Worm (Caenorhabditis elegans) whole organism, L2 larva: ENCODE results near the gene cest-1.2.

Experiments used
- elt-3 ChIP-seq: sonication (generic microtip); optimal IDR thresholded peaks from 2 replicates; lab custom pipeline; 2017; ENCODE audit warnings: missing biosample characterization, missing genetic modification characterization
- lsy-2 ChIP-seq, 2 experiments: fragments of 150-350 bp in 1 of 2; sonication (generic microtip) in 1 of 2; optimal IDR thresholded peaks; 2 replicates each; lab custom pipeline; 2014 to 2017; ENCODE audit warnings: missing biosample characterization in 2 of 2, missing genetic modification characterization in 2 of 2
- nhr-21 ChIP-seq: fragments of 150-350 bp; optimal IDR thresholded peaks from 2 replicates; lab custom pipeline; 2014; ENCODE audit warnings: missing biosample characterization, missing genetic modification characterization
- nhr-77 ChIP-seq: fragments of 150-350 bp; optimal IDR thresholded peaks from 2 replicates; lab custom pipeline; 2014; ENCODE audit warnings: missing biosample characterization, missing genetic modification characterization
- unc-62 ChIP-seq: fragments of 150-350 bp; optimal IDR thresholded peaks from 2 replicates; lab custom pipeline; 2014; ENCODE audit warnings: missing biosample characterization, missing genetic modification reagents, missing genetic modification characterization
- zag-1 ChIP-seq: fragments of 150-350 bp; optimal IDR thresholded peaks from 2 replicates; lab custom pipeline; 2014; ENCODE audit warnings: missing biosample characterization, missing genetic modification characterization

DNA sequence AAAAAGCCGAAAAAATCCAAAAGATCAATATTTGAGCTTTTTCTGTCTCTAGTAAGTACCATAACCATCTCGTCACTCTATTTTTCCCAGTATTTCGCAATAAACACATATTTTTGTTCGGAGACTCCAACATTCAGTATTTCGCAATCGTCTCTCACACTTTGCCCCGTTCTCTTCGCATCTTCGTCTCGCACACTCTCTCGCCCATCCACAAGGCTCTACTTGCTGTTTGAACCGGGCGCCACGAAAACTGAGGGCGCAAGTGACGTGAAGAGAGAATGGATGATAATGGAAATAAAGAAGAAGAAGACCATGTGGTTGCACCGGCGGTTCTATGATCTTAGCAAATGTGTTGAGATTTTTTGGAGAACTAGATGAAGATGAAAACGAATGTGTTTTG, 39.4 kb upstream of the cest-1.2 start:
- TF ChIP-seq nhr-21 (tag; lab: Kevin White, UChicago): peak; percentile 90
- TF ChIP-seq lsy-2 (tag; optimal IDR thresholded peaks at IDR 0.05; lab: Kevin White, UChicago): peak; percentile 74 to 90
- no peak for TF ChIP-seq elt-3
- peak; percentile 19 for TF ChIP-seq unc-62 (GFP tag; lab: Kevin White, UChicago)
- peak; percentile 26 for TF ChIP-seq nhr-77 (tag; lab: Kevin White, UChicago)
- peak; percentile 95 for TF ChIP-seq zag-1 (tag; lab: Kevin White, UChicago)
